Worm (Caenorhabditis elegans): ENCODE measurements around the gene fbxa-25.

ce11 chrIII:1359669-1360068 is 10.4 kb upstream of the fbxa-25 start, which contains the start of gene Y82E9BR.9:
- TF ChIP-seq ceh-18 (tag; optimal IDR thresholded peaks at IDR 0.05) (no peak), sox-4 (tag; optimal IDR thresholded peaks at IDR 0.05) (no peak), nhr-11 (tag; optimal IDR thresholded peaks at IDR 0.05) (no peak), elt-2 (tag; optimal IDR thresholded peaks at IDR 0.05) (no peak), nhr-232 (tag; optimal IDR thresholded peaks at IDR 0.05) (no peak), nfya-1 (tag; optimal IDR thresholded peaks at IDR 0.05) (no peak), C08G9.2 (tag; optimal IDR thresholded peaks at IDR 0.05) (no peak), hlh-30 (tag; optimal IDR thresholded peaks at IDR 0.05; ENCODE audit: insufficient read depth) (no peak), ceh-24 (tag; optimal IDR thresholded peaks at IDR 0.05) (no peak), ceh-6 (GFP tag; optimal IDR thresholded peaks at IDR 0.05) (no peak), ceh-22 (tag; optimal IDR thresholded peaks at IDR 0.05) (no peak), ceh-9 (tag; optimal IDR thresholded peaks at IDR 0.05) (no peak), che-1 (tag; optimal IDR thresholded peaks at IDR 0.05) (no peak)
